Worm (Caenorhabditis elegans): ENCODE results near the gene Y51B9A.6.

DNA sequence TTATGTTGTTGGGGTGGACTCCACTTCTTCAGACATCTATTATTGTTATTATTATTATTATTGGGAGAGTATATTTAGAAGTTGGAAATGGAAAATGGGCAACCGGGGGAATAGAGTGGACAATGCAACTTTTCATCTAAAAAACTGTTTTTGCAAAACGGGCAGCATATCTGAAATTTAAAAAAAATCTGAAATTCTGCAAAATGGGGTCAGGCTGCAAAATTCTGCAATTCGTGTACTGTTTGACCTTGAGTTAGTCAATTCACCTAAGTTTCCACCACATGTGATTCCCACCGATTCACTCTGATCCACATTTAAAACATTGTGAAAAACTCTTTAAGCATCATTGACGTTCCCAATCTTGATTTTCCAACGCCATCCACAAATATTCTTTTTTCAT is 30.0 kb downstream of the Y51B9A.6 start, which contains the start of gene C06C3.4:
- TF ChIP-seq ama-1 (optimal IDR thresholded peaks at IDR 0.05) (no peak), ama-1 (GFP tag; optimal IDR thresholded peaks at IDR 0.05) (no peak), dox-1 (GFP tag; IDR thresholded peaks at IDR 0.05) (no peak), ccch-3 (GFP tag; optimal IDR thresholded peaks at IDR 0.05) (no peak), ztf-3 (GFP tag; optimal IDR thresholded peaks at IDR 0.05) (no peak)
